Worm (Caenorhabditis elegans) whole organism, L3 larva: ENCODE measurements around the gene sma-3.

ENCODE experiments used
- R02D3.7 ChIP-seq: fragments of 150-350 bp; optimal IDR thresholded peaks from 2 replicates; lab custom pipeline; 2014; ENCODE audit warnings: missing biosample characterization, missing genetic modification characterization
- ZK546.5 ChIP-seq: sonication (generic microtip); optimal IDR thresholded peaks from 2 replicates; lab custom pipeline; 2017; ENCODE audit warnings: missing biosample characterization, missing genetic modification characterization
- aly-2 ChIP-seq: fragments of 150-350 bp; optimal IDR thresholded peaks from 2 replicates; lab custom pipeline; 2014; ENCODE audit warnings: missing biosample characterization, missing genetic modification characterization
- ama-1 ChIP-seq: fragments of 150-350 bp; optimal IDR thresholded peaks from 2 replicates; lab custom pipeline; 2018
- ceh-16 ChIP-seq: sonication (generic microtip); optimal IDR thresholded peaks from 2 replicates; lab custom pipeline; 2017; ENCODE audit warnings: missing biosample characterization, missing genetic modification characterization
- ceh-28 ChIP-seq: fragments of 150-350 bp; optimal IDR thresholded peaks from 2 replicates; lab custom pipeline; 2014; ENCODE audit warnings: missing biosample characterization, missing genetic modification reagents, missing genetic modification characterization
- ceh-82 ChIP-seq: fragments of 150-350 bp; optimal IDR thresholded peaks from 2 replicates; lab custom pipeline; 2014; ENCODE audit warnings: missing biosample characterization, missing genetic modification characterization
- ceh-9 ChIP-seq: sonication (generic microtip); optimal IDR thresholded peaks from 2 replicates; lab custom pipeline; 2018; ENCODE audit warnings: missing biosample characterization, missing genetic modification characterization
- egl-5 ChIP-seq: fragments of 150-350 bp; optimal IDR thresholded peaks from 2 replicates; lab custom pipeline; 2017; ENCODE audit warnings: missing biosample characterization, missing genetic modification reagents, missing genetic modification characterization, inconsistent platforms
- elt-1 ChIP-seq: fragments of 150-350 bp; optimal IDR thresholded peaks from 2 replicates; lab custom pipeline; 2014; ENCODE audit warnings: missing biosample characterization, missing genetic modification characterization
- elt-2 ChIP-seq: sonication (generic microtip); optimal IDR thresholded peaks from 2 replicates; lab custom pipeline; 2016; ENCODE audit warnings: missing genetic modification reagents, mild to moderate bottlenecking, missing genetic modification characterization, missing compliant biosample characterization
- eor-1 ChIP-seq, 2 experiments: fragments of 150-350 bp; optimal IDR thresholded peaks; 2 replicates each; lab custom pipeline; 2014 to 2018; ENCODE audit warnings: missing biosample characterization in 2 of 2, missing genetic modification characterization in 2 of 2
- fkh-10 ChIP-seq: sonication (generic microtip); optimal IDR thresholded peaks from 2 replicates; lab custom pipeline; 2017; ENCODE audit warnings: missing biosample characterization, missing genetic modification reagents, missing genetic modification characterization
- fos-1 ChIP-seq: fragments of 150-350 bp; optimal IDR thresholded peaks from 2 replicates; lab custom pipeline; 2014; ENCODE audit warnings: missing biosample characterization, missing genetic modification characterization
- jun-1 ChIP-seq: fragments of 150-350 bp; optimal IDR thresholded peaks from 2 replicates; lab custom pipeline; 2014; ENCODE audit warnings: missing biosample characterization, missing genetic modification reagents, missing genetic modification characterization
- lin-15B ChIP-seq: fragments of 150-350 bp; optimal IDR thresholded peaks from 2 replicates; lab custom pipeline; 2014; ENCODE audit warnings: missing biosample characterization, missing genetic modification characterization
- mdl-1 ChIP-seq: fragments of 150-350 bp; optimal IDR thresholded peaks from 2 replicates; lab custom pipeline; 2014; ENCODE audit warnings: missing biosample characterization, missing genetic modification characterization
- nfya-1 ChIP-seq: sonication (generic microtip); optimal IDR thresholded peaks from 2 replicates; lab custom pipeline; 2017; ENCODE audit warnings: missing genetic modification characterization, mild to moderate bottlenecking, missing compliant biosample characterization, antibody characterized with exemption, moderate library complexity; ENCODE audit not compliant: insufficient read depth
- nhr-23 ChIP-seq: fragments of 150-350 bp; optimal IDR thresholded peaks from 2 replicates; lab custom pipeline; 2014; ENCODE audit warnings: missing biosample characterization, missing genetic modification reagents, missing genetic modification characterization
- nhr-237 ChIP-seq: fragments of 150-350 bp; optimal IDR thresholded peaks from 2 replicates; lab custom pipeline; 2014; ENCODE audit warnings: missing biosample characterization, missing genetic modification characterization
- nhr-25 ChIP-seq: sonication (generic microtip); optimal IDR thresholded peaks from 2 replicates; lab custom pipeline; 2017; ENCODE audit warnings: missing biosample characterization, missing genetic modification characterization
- nhr-43 ChIP-seq: sonication (generic microtip); optimal IDR thresholded peaks from 2 replicates; lab custom pipeline; 2016; ENCODE audit warnings: mild to moderate bottlenecking, missing genetic modification characterization, missing compliant biosample characterization; ENCODE audit not compliant: poor library complexity, severe bottlenecking
- nhr-67 ChIP-seq: fragments of 150-350 bp; optimal IDR thresholded peaks from 2 replicates; lab custom pipeline; 2014; ENCODE audit warnings: missing biosample characterization, missing genetic modification characterization
- nhr-77 ChIP-seq: fragments of 150-350 bp; optimal IDR thresholded peaks from 2 replicates; lab custom pipeline; 2014; ENCODE audit warnings: missing biosample characterization, missing genetic modification characterization
- pha-4 ChIP-seq: fragments of 150-350 bp; optimal IDR thresholded peaks from 2 replicates; lab custom pipeline; 2014; ENCODE audit warnings: missing biosample characterization, missing genetic modification reagents, missing genetic modification characterization
- pqm-1 ChIP-seq: fragments of 150-350 bp; optimal IDR thresholded peaks from 2 replicates; lab custom pipeline; 2017; ENCODE audit warnings: missing biosample characterization, missing genetic modification characterization, inconsistent platforms
- skn-1 ChIP-seq: fragments of 150-350 bp; optimal IDR thresholded peaks from 2 replicates; lab custom pipeline; 2014; ENCODE audit warnings: missing biosample characterization, missing genetic modification characterization
- snpc-4 ChIP-seq: fragments of 150-350 bp; optimal IDR thresholded peaks from 2 replicates; lab custom pipeline; 2014; ENCODE audit warnings: missing biosample characterization, missing genetic modification characterization
- tbx-2 ChIP-seq: sonication (generic microtip); optimal IDR thresholded peaks from 2 replicates; lab custom pipeline; 2016; ENCODE audit warnings: mild to moderate bottlenecking, missing genetic modification characterization, missing compliant biosample characterization
- unc-62 ChIP-seq: fragments of 150-350 bp; sonication (generic microtip); optimal IDR thresholded peaks from 4 replicates; lab custom pipeline; 2014; ENCODE audit warnings: missing biosample characterization, missing genetic modification reagents, missing genetic modification characterization
- zag-1 ChIP-seq: fragments of 150-350 bp; optimal IDR thresholded peaks from 2 replicates; lab custom pipeline; 2014; ENCODE audit warnings: missing biosample characterization, missing genetic modification characterization
- ztf-4 ChIP-seq: fragments of 150-350 bp; optimal IDR thresholded peaks from 2 replicates; lab custom pipeline; 2014; ENCODE audit warnings: missing biosample characterization, missing genetic modification characterization

The sma-3 gene

DNA sequence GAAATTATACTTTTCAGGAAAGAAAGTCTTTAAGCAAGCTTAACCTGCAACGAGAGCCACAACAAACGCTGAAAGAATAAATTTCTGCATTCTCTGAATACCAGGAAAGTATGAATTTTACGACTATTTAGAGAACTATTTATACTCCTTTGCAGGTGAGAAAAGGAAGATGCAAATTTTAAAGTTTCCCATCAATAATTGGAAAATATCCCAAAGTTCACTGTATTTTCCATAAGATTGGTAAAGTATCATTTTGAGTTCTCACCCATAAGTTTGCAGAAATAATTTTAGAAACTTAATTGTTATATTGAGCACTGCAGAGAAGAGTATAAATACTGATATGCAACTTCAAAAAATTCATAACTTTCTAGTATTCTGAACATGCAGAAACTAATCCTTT lies 4.3 kb downstream of the sma-3 start, which contains the start of gene clec-158:
TSS of gene clec-158 (minus strand) at position 101 of the 400 bp plus-strand sequence.
- TF ChIP-seq nhr-23 (no peak), fos-1 (no peak), eor-1 (tag; optimal IDR thresholded peaks at IDR 0.05; lab: Kevin White, UChicago) (no peak), jun-1 (no peak), R02D3.7 (tag; lab: Kevin White, UChicago) (no peak)

- TF ChIP-seq nhr-23 (peak; percentile 63), nhr-43 (tag; lab: Kevin White, UChicago) (no peak), tbx-2 (no peak), ceh-28 (tag; lab: Kevin White, UChicago) (peak; percentile 36), ZK546.5 (tag; lab: Kevin White, UChicago) (no peak), ceh-9 (tag; lab: Kevin White, UChicago) (no peak), ceh-16 (tag; lab: Kevin White, UChicago) (no peak), nfya-1 (peak; percentile 33), lin-15B (tag; lab: Kevin White, UChicago) (peak; percentile 29), nhr-77 (tag; lab: Kevin White, UChicago) (no peak), pha-4 (peak; percentile 79), nhr-25 (tag; lab: Kevin White, UChicago) (peak; percentile 3), ztf-4 (no peak), pqm-1 (peak; percentile 79), nhr-67 (tag; lab: Kevin White, UChicago) (no peak), zag-1 (tag; lab: Kevin White, UChicago) (no peak), unc-62 (GFP tag; lab: Kevin White, UChicago) (no peak), elt-1 (tag; lab: Kevin White, UChicago) (no peak), elt-2 (tag; lab: Kevin White, UChicago) (peak; percentile 77), skn-1 (peak; percentile 31), mdl-1 (tag; lab: Kevin White, UChicago) (peak; percentile 14), egl-5 (no peak), snpc-4 (tag; lab: Kevin White, UChicago) (no peak), nhr-237 (tag; lab: Kevin White, UChicago) (no peak), jun-1 (peak; percentile 81)
These were observed 6.3 kb downstream of the sma-3 start for ce11 chrIII:6857390-6857848.

DNA sequence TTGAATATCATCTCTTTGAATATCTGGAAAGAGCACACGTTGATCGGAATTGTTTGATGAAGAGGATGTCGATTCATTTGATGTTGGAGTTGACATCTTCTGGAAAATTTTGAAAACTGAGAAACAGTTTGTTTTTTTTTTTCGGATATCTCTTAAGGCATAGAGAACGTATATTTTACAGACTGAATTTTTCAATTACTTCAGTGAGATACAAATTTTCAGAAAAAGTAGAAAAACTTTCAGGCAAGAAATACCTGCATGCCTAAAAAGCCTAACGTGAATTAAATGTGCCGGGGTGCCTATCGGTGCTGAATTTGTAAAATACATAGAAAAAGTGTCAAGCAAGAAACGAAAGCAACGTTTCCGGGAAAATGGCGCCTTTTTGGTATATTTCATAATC lies 7.1 kb downstream of the sma-3 start, which contains the start of gene zak-1:
TSS of gene zak-1 (minus strand) at position 101 of the 400 bp plus-strand sequence.
- TF ChIP-seq nhr-25 (tag; lab: Kevin White, UChicago) (no peak), aly-2 (no peak), pha-4 (no peak), nhr-23 (no peak), ama-1 (lab: Kevin White, UChicago) (no peak), nhr-67 (tag; lab: Kevin White, UChicago) (no peak), ceh-16 (tag; lab: Kevin White, UChicago) (no peak), fkh-10 (GFP tag; lab: Kevin White, UChicago) (no peak), ceh-28 (tag; lab: Kevin White, UChicago) (no peak), nfya-1 (no peak)
- TF ChIP-seq, all 47 proteins: peak for 0

ce11 chrIII:6850255-6850654 lies 13.5 kb downstream of the sma-3 start, which contains the start of gene srv-1:
Gene srv-1 (plus strand): TSS chrIII:6850385.
- TF ChIP-seq pqm-1, result peak; percentile 75
- TF ChIP-seq jun-1, result peak; percentile 58
- TF ChIP-seq elt-2 (tag; lab: Kevin White, UChicago), result peak; percentile 97
- TF ChIP-seq fos-1, result no peak

DNA sequence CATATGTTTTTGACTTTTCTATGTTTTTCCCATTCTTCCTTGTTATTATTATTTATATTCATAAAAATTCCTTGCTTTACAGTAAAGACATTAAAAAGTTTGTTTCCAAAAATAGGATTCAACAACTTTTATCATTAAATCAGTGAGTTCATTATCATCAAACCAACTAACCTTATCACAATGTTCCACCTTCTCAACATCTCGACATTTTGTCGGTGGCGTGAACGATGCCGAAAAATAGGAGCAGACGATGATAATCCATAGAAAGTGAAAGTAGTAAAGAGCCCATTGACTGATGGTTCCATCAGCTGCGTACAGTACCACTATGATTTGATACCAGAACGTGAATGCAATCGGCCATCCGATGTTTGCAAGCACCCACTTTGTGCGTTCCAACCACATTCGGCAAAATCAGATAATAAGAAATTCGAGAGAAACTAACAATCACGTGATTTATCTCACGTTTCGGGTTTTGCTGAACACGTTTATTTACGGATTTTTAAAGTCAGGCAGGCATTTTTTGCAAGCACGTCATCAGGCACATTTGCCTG lies 15.0 kb downstream of the sma-3 start, which contains the start of gene dhhc-5:
TSS of gene dhhc-5 (minus strand) at position 406 of the 551 bp plus-strand sequence.
- TF ChIP-seq snpc-4 (tag; lab: Kevin White, UChicago) (no peak), skn-1 (peak; percentile 24), unc-62 (GFP tag; lab: Kevin White, UChicago) (no peak), elt-2 (tag; lab: Kevin White, UChicago) (peak; percentile 86), ceh-82 (no peak), fkh-10 (GFP tag; lab: Kevin White, UChicago) (no peak), pqm-1 (peak; percentile 41)
